Fruit fly (Drosophila melanogaster) whole organism, embryonic: ENCODE measurements around the gene CG8765.

Experiments used
- Bteb2 ChIP-seq: fragments of 200-800 bp; sonication (Bioruptor generic); optimal IDR thresholded peaks from 2 replicates; lab custom pipeline; 2016; ENCODE audit warnings: missing biosample characterization, missing genetic modification characterization
- CG10366 ChIP-seq: fragments of 200-800 bp; sonication (Bioruptor generic); IDR thresholded peaks from 2 replicates; pipeline ENCODE4 v1.3.6; 2022; ENCODE audit warnings: missing biosample characterization, missing genetic modification characterization
- CG11695 ChIP-seq: fragments of 200-800 bp; sonication (Bioruptor generic); IDR thresholded peaks from 3 replicates; pipeline ENCODE4 v1.3.6; 2022; ENCODE audit warnings: missing biosample characterization, missing genetic modification characterization
- CG12659 ChIP-seq: fragments of 200-800 bp; sonication (Bioruptor generic); optimal IDR thresholded peaks from 3 replicates; lab custom pipeline; 2017; ENCODE audit warnings: mild to moderate bottlenecking, missing biosample characterization, missing genetic modification reagents, missing genetic modification characterization
- CG12744 ChIP-seq: fragments of 200-800 bp; sonication (Bioruptor generic); optimal IDR thresholded peaks from 2 replicates; lab custom pipeline; 2016; ENCODE audit warnings: missing biosample characterization, missing genetic modification characterization
- CG14050 ChIP-seq: fragments of 200-800 bp; sonication (Bioruptor generic); IDR thresholded peaks from 3 replicates; pipeline ENCODE4 v1.3.6; 2022; ENCODE audit warnings: missing biosample characterization, missing genetic modification characterization
- CG1602 ChIP-seq: fragments of 200-800 bp; sonication (Bioruptor generic); optimal IDR thresholded peaks from 3 replicates; lab custom pipeline; 2016; ENCODE audit warnings: missing biosample characterization, missing genetic modification characterization
- CG1603 ChIP-seq: fragments of 200-800 bp; sonication (Bioruptor generic); optimal IDR thresholded peaks from 2 replicates; lab custom pipeline; 2019; ENCODE audit warnings: missing biosample characterization, mild to moderate bottlenecking, missing genetic modification characterization, moderate library complexity
- CG16813 ChIP-seq: fragments of 200-800 bp; sonication (Bioruptor generic); IDR thresholded peaks from 3 replicates; pipeline ENCODE4 v1.3.6; 2022; ENCODE audit warnings: missing biosample characterization, missing genetic modification characterization; ENCODE audit not compliant: partially characterized antibody
- CG17385 ChIP-seq: fragments of 200-800 bp; sonication (Bioruptor generic); optimal IDR thresholded peaks from 3 replicates; lab custom pipeline; 2018; ENCODE audit warnings: missing biosample characterization, mild to moderate bottlenecking, missing genetic modification characterization
- CG17829 ChIP-seq: fragments of 200-800 bp; optimal IDR thresholded peaks from 2 replicates; lab custom pipeline; 2019; ENCODE audit warnings: missing biosample characterization, mild to moderate bottlenecking, missing genetic modification characterization, moderate library complexity
- CG1832 ChIP-seq: fragments of 200-800 bp; sonication (Bioruptor generic); optimal IDR thresholded peaks from 2 replicates; lab custom pipeline; 2017; ENCODE audit warnings: missing biosample characterization, mild to moderate bottlenecking, missing genetic modification characterization, inconsistent platforms
- CG2202 ChIP-seq: fragments of 200-800 bp; sonication (Bioruptor generic); optimal IDR thresholded peaks from 2 replicates; lab custom pipeline; 2018; ENCODE audit warnings: missing biosample characterization, mild to moderate bottlenecking, missing genetic modification characterization
- CG3281 ChIP-seq: fragments of 200-800 bp; sonication (Bioruptor generic); optimal IDR thresholded peaks from 3 replicates; lab custom pipeline; 2017; ENCODE audit warnings: missing biosample characterization, mild to moderate bottlenecking, missing genetic modification characterization
- CG4328 ChIP-seq: fragments of 200-800 bp; sonication (Bioruptor generic); optimal IDR thresholded peaks from 3 replicates; lab custom pipeline; 2017; ENCODE audit warnings: missing biosample characterization, missing genetic modification reagents, missing genetic modification characterization
- CG5180 ChIP-seq: fragments of 200-800 bp; sonication (Bioruptor generic); optimal IDR thresholded peaks from 3 replicates; lab custom pipeline; 2017; ENCODE audit warnings: missing biosample characterization, missing genetic modification characterization, mild to moderate bottlenecking, moderate library complexity, missing genetic modification reagents
- CG9876 ChIP-seq: fragments of 200-800 bp; sonication (Bioruptor generic); optimal IDR thresholded peaks from 2 replicates; lab custom pipeline; 2016; ENCODE audit warnings: missing biosample characterization, missing genetic modification characterization
- CoRest ChIP-seq: fragments of 200-800 bp; sonication (Bioruptor generic); optimal IDR thresholded peaks from 3 replicates; lab custom pipeline; 2018; ENCODE audit warnings: missing biosample characterization, mild to moderate bottlenecking, missing genetic modification characterization, moderate library complexity
- Deaf1 ChIP-seq: fragments of 200-800 bp; optimal IDR thresholded peaks from 3 replicates; lab custom pipeline; 2019; ENCODE audit warnings: missing biosample characterization, mild to moderate bottlenecking, missing genetic modification characterization, moderate library complexity
- ERR ChIP-seq: fragments of 200-800 bp; sonication (Bioruptor generic); optimal IDR thresholded peaks from 2 replicates; lab custom pipeline; 2016; ENCODE audit warnings: missing biosample characterization, missing genetic modification characterization
- HLH3B ChIP-seq: fragments of 200-800 bp; sonication (Bioruptor generic); IDR thresholded peaks from 2 replicates; pipeline ENCODE4 v1.3.6; 2022; ENCODE audit warnings: missing biosample characterization, missing genetic modification characterization
- Kr ChIP-seq: fragments of 200-800 bp; sonication (Bioruptor generic); optimal IDR thresholded peaks from 2 replicates; lab custom pipeline; 2017; ENCODE audit warnings: missing biosample characterization, mild to moderate bottlenecking, missing genetic modification characterization
- Lhr ChIP-seq: fragments of 200-800 bp; sonication (Bioruptor generic); optimal IDR thresholded peaks from 3 replicates; lab custom pipeline; 2017; ENCODE audit warnings: mild to moderate bottlenecking, missing biosample characterization, missing genetic modification reagents, missing genetic modification characterization
- Lim3 ChIP-seq: fragments of 200-800 bp; sonication (Bioruptor generic); IDR thresholded peaks from 2 replicates; pipeline ENCODE4 v1.3.6; 2022; ENCODE audit warnings: missing biosample characterization, missing genetic modification characterization
- Mad ChIP-seq: fragments of 200-800 bp; sonication (Bioruptor generic); optimal IDR thresholded peaks from 2 replicates; lab custom pipeline; 2016; ENCODE audit warnings: missing biosample characterization, missing genetic modification characterization
- Max ChIP-seq: fragments of 200-800 bp; sonication (Bioruptor generic); optimal IDR thresholded peaks from 2 replicates; lab custom pipeline; 2016; ENCODE audit warnings: missing biosample characterization, mild to moderate bottlenecking, missing genetic modification characterization
- Nf-YA ChIP-seq: fragments of 200-800 bp; sonication (Bioruptor generic); IDR thresholded peaks from 2 replicates; pipeline ENCODE4 v1.3.6; 2022; ENCODE audit warnings: missing biosample characterization, missing genetic modification characterization
- Nf-YB ChIP-seq: fragments of 200-800 bp; sonication (Bioruptor generic); optimal IDR thresholded peaks from 3 replicates; lab custom pipeline; 2019; ENCODE audit warnings: missing biosample characterization, mild to moderate bottlenecking, missing genetic modification characterization, moderate library complexity
- Rfx ChIP-seq: fragments of 200-800 bp; sonication (Bioruptor generic); IDR thresholded peaks from 2 replicates; pipeline ENCODE4 v1.3.6; 2022; ENCODE audit warnings: missing biosample characterization, missing genetic modification characterization
- Sox102F ChIP-seq: fragments of 200-800 bp; sonication (Bioruptor generic); optimal IDR thresholded peaks from 2 replicates; lab custom pipeline; 2018; ENCODE audit warnings: missing biosample characterization, mild to moderate bottlenecking, missing genetic modification characterization, moderate library complexity
- Sry-β ChIP-seq: fragments of 200-800 bp; sonication (Bioruptor generic); optimal IDR thresholded peaks from 2 replicates; lab custom pipeline; 2018; ENCODE audit warnings: missing biosample characterization, mild to moderate bottlenecking, missing genetic modification characterization, moderate library complexity
- Taf1 ChIP-seq: fragments of 200-800 bp; sonication (Bioruptor generic); IDR thresholded peaks from 2 replicates; pipeline ENCODE4 v1.3.6; 2022; ENCODE audit warnings: missing biosample characterization, missing genetic modification characterization
- Vsx1 ChIP-seq: fragments of 200-800 bp; sonication (Bioruptor generic); optimal IDR thresholded peaks from 2 replicates; lab custom pipeline; 2017; ENCODE audit warnings: missing biosample characterization, mild to moderate bottlenecking, missing genetic modification characterization, missing genetic modification reagents
- Xrp1 ChIP-seq: fragments of 200-800 bp; sonication (Bioruptor generic); IDR thresholded peaks from 2 replicates; pipeline ENCODE4 v1.3.6; 2022; ENCODE audit warnings: missing biosample characterization, missing genetic modification characterization
- ab ChIP-seq: fragments of 200-800 bp; sonication (Bioruptor generic); optimal IDR thresholded peaks from 2 replicates; lab custom pipeline; 2016; ENCODE audit warnings: missing biosample characterization, missing genetic modification characterization
- aop ChIP-seq: fragments of 200-800 bp; sonication (Bioruptor generic); IDR thresholded peaks from 2 replicates; pipeline ENCODE4 v1.3.6; 2022; ENCODE audit warnings: missing biosample characterization, missing genetic modification characterization
- bbx ChIP-seq: fragments of 200-800 bp; sonication (Bioruptor generic); IDR thresholded peaks from 2 replicates; pipeline ENCODE4 v1.3.6; 2022; ENCODE audit warnings: missing biosample characterization, missing genetic modification characterization; ENCODE audit not compliant: partially characterized antibody
- cad ChIP-seq: fragments of >200 bp; optimal IDR thresholded peaks from 2 replicates; lab custom pipeline; 2017; ENCODE audit warnings: missing biosample characterization, missing genetic modification characterization
- cato ChIP-seq: fragments of 200-800 bp; sonication (Bioruptor generic); optimal IDR thresholded peaks from 2 replicates; lab custom pipeline; 2016; ENCODE audit warnings: missing biosample characterization, missing genetic modification characterization, borderline replicate concordance
- cg ChIP-seq: fragments of 200-800 bp; sonication (Bioruptor generic); optimal IDR thresholded peaks from 3 replicates; lab custom pipeline; 2019; ENCODE audit warnings: missing biosample characterization, mild to moderate bottlenecking, missing genetic modification characterization, moderate library complexity
- ftz-f1 ChIP-seq: fragments of 200-800 bp; sonication (Bioruptor generic); optimal IDR thresholded peaks from 2 replicates; lab custom pipeline; 2016; ENCODE audit warnings: missing biosample characterization, missing genetic modification characterization
- gfzf ChIP-seq: fragments of 200-800 bp; sonication (Bioruptor generic); optimal IDR thresholded peaks from 2 replicates; lab custom pipeline; 2016; ENCODE audit warnings: missing biosample characterization, mild to moderate bottlenecking, missing genetic modification characterization, moderate library complexity
- gro ChIP-seq: fragments of 200-800 bp; sonication (Bioruptor generic); optimal IDR thresholded peaks from 2 replicates; lab custom pipeline; 2016; ENCODE audit warnings: missing biosample characterization, missing genetic modification characterization
- her ChIP-seq: fragments of 200-800 bp; sonication (Bioruptor generic); optimal IDR thresholded peaks from 2 replicates; lab custom pipeline; 2016; ENCODE audit warnings: missing biosample characterization, missing genetic modification characterization
- hth ChIP-seq: fragments of >200 bp; optimal IDR thresholded peaks from 2 replicates; lab custom pipeline; 2017; ENCODE audit warnings: inconsistent platforms
- jigr1 ChIP-seq: fragments of 200-800 bp; sonication (Bioruptor generic); IDR thresholded peaks from 3 replicates; pipeline ENCODE4 v1.3.6; 2022; ENCODE audit warnings: missing biosample characterization, missing genetic modification characterization
- kni ChIP-seq: fragments of 200-800 bp; sonication (Bioruptor generic); optimal IDR thresholded peaks from 3 replicates; lab custom pipeline; 2017; ENCODE audit warnings: mild to moderate bottlenecking, missing biosample characterization, missing genetic modification reagents, missing genetic modification characterization
- onecut ChIP-seq: fragments of 200-800 bp; sonication (Bioruptor generic); IDR thresholded peaks from 2 replicates; pipeline ENCODE4 v1.3.6; 2022; ENCODE audit warnings: missing biosample characterization, missing genetic modification characterization
- sens ChIP-seq: fragments of 200-800 bp; sonication (Bioruptor generic); peaks from one replicate; lab custom pipeline; 2016; ENCODE audit warnings: missing biosample characterization, missing genetic modification characterization
- sob ChIP-seq: fragments of 200-800 bp; sonication (Bioruptor generic); IDR thresholded peaks from 2 replicates; pipeline ENCODE4 v1.3.6; 2022; ENCODE audit warnings: missing biosample characterization, missing genetic modification characterization
- tap ChIP-seq: fragments of 200-800 bp; optimal IDR thresholded peaks from 3 replicates; lab custom pipeline; 2019; ENCODE audit warnings: missing biosample characterization, mild to moderate bottlenecking, missing genetic modification characterization, moderate library complexity
- tx ChIP-seq: fragments of 200-800 bp; sonication (Bioruptor generic); optimal IDR thresholded peaks from 2 replicates; lab custom pipeline; 2016; ENCODE audit warnings: missing biosample characterization, missing genetic modification characterization
- yki ChIP-seq: fragments of >200 bp; optimal IDR thresholded peaks from 3 replicates; lab custom pipeline; 2018

Gene CG8765

dm6 chr3L:19682902-19683301 is 4.3 kb downstream of the CG8765 start (continued):
- TF ChIP-seq CG11695 (no peak), CG12744 (no peak), gro (GFP tag; lab: Kevin White, UChicago) (no peak), Xrp1 (GFP tag; lab: Robert Waterston, UW) (no peak), Max (GFP tag; lab: Kevin White, UChicago) (no peak), gfzf (GFP tag; lab: Kevin White, UChicago) (no peak), CG1602 (GFP tag; lab: Kevin White, UChicago) (no peak), ERR (no peak), sens (GFP tag; lab: Kevin White, UChicago) (no peak), Lim3 (no peak), Taf1 (GFP tag; lab: Robert Waterston, UW) (no peak), Sry-β (no peak), hth (lab: Kevin White, UChicago) (no peak), CG2202 (tag; lab: Kevin White, UChicago) (no peak), tap (tag; lab: Kevin White, UChicago) (no peak), kni (GFP tag; lab: Kevin White, UChicago) (no peak), CG10366 (no peak), cg (GFP tag; lab: Kevin White, UChicago) (peak; percentile 37), Nf-YB (GFP tag; lab: Kevin White, UChicago) (peak; percentile 100), cato (no peak), CG17385 (GFP tag; lab: Kevin White, UChicago) (no peak), Vsx1 (GFP tag; lab: Kevin White, UChicago) (no peak), Kr (no peak), CG4328 (GFP tag; lab: Kevin White, UChicago) (no peak), ab (GFP tag; lab: Kevin White, UChicago) (no peak), yki (lab: Kevin White, UChicago) (no peak), HLH3B (GFP tag; lab: Robert Waterston, UW) (no peak), CG12659 (GFP tag; lab: Kevin White, UChicago) (no peak), CG5180 (GFP tag; lab: Kevin White, UChicago) (no peak), Mad (GFP tag; lab: Kevin White, UChicago) (no peak), CG16813 (GFP tag; lab: Robert Waterston, UW) (no peak), Sox102F (GFP tag; lab: Kevin White, UChicago) (no peak), CG3281 (GFP tag; lab: Kevin White, UChicago) (no peak), onecut (GFP tag; lab: Robert Waterston, UW) (no peak), CG1832 (GFP tag; lab: Kevin White, UChicago) (peak; percentile 85), bbx (peak; percentile 46), Bteb2 (no peak), Deaf1 (tag; lab: Kevin White, UChicago) (peak; percentile 67), CG9876 (GFP tag; lab: Kevin White, UChicago) (no peak), Rfx (no peak), Lhr (GFP tag; lab: Kevin White, UChicago) (no peak), ftz-f1 (GFP tag; lab: Kevin White, UChicago) (peak; percentile 31), CG14050 (GFP tag; lab: Robert Waterston, UW) (no peak), sob (GFP tag; lab: Robert Waterston, UW) (no peak), Nf-YA (GFP tag; lab: Robert Waterston, UW) (peak; percentile 96), jigr1 (GFP tag; lab: Robert Waterston, UW) (no peak), CG1603 (no peak), CoRest (tag; lab: Kevin White, UChicago) (no peak), aop (GFP tag; lab: Robert Waterston, UW) (no peak), CG17829 (tag; lab: Kevin White, UChicago) (no peak), tx (GFP tag; lab: Kevin White, UChicago) (no peak), cad (GFP tag; lab: Kevin White, UChicago) (no peak), her (GFP tag; lab: Kevin White, UChicago) (no peak)
